Fruit fly (Drosophila melanogaster) whole organism, embryonic: ENCODE measurements around the gene CG5246.

Source experiments
- Bgb ChIP-seq: fragments of 200-800 bp; sonication (Bioruptor generic); IDR thresholded peaks from 2 replicates; pipeline ENCODE4 v1.3.6; 2022; ENCODE audit warnings: missing biosample characterization, missing genetic modification characterization; ENCODE audit not compliant: partially characterized antibody
- CG12071 ChIP-seq: fragments of 200-800 bp; sonication (Bioruptor generic); optimal IDR thresholded peaks from 3 replicates; lab custom pipeline; 2018; ENCODE audit warnings: missing biosample characterization, mild to moderate bottlenecking, missing genetic modification characterization
- CG12236 ChIP-seq: fragments of 200-800 bp; sonication (Bioruptor generic); optimal IDR thresholded peaks from 2 replicates; lab custom pipeline; 2016; ENCODE audit warnings: missing biosample characterization, missing genetic modification characterization
- CG13624 ChIP-seq: fragments of 200-800 bp; sonication (Bioruptor generic); optimal IDR thresholded peaks from 2 replicates; lab custom pipeline; 2016; ENCODE audit warnings: missing biosample characterization, missing genetic modification characterization
- CG14441 ChIP-seq: fragments of 200-800 bp; sonication (Bioruptor generic); IDR thresholded peaks from 2 replicates; pipeline ENCODE4 v1.3.6; 2022; ENCODE audit warnings: missing biosample characterization, missing genetic modification characterization
- CG15514 ChIP-seq: fragments of 200-800 bp; sonication (Bioruptor generic); optimal IDR thresholded peaks from 3 replicates; lab custom pipeline; 2017; ENCODE audit warnings: missing biosample characterization, missing genetic modification characterization, mild to moderate bottlenecking, moderate library complexity, missing genetic modification reagents
- CG18599 ChIP-seq: fragments of 200-800 bp; sonication (Bioruptor generic); optimal IDR thresholded peaks from 3 replicates; lab custom pipeline; 2017; ENCODE audit warnings: missing biosample characterization, missing genetic modification characterization, mild to moderate bottlenecking, moderate library complexity, missing genetic modification reagents
- CG2116 ChIP-seq: fragments of 200-800 bp; sonication (Bioruptor generic); optimal IDR thresholded peaks from 3 replicates; lab custom pipeline; 2018; ENCODE audit warnings: missing biosample characterization, mild to moderate bottlenecking, missing genetic modification characterization
- CG32772 ChIP-seq: fragments of 200-800 bp; sonication (Bioruptor generic); IDR thresholded peaks from 2 replicates; pipeline ENCODE4 v1.3.6; 2022; ENCODE audit warnings: missing biosample characterization, missing genetic modification characterization
- CG42726 ChIP-seq: fragments of 200-800 bp; sonication (Bioruptor generic); IDR thresholded peaks from 2 replicates; pipeline ENCODE4 v1.3.6; 2022; ENCODE audit warnings: missing biosample characterization, missing genetic modification characterization; ENCODE audit not compliant: partially characterized antibody
- CG4282 ChIP-seq: fragments of 200-800 bp; sonication (Bioruptor generic); optimal IDR thresholded peaks from 2 replicates; lab custom pipeline; 2016; ENCODE audit warnings: missing biosample characterization, missing genetic modification characterization
- CG6272 ChIP-seq: fragments of 200-800 bp; sonication (Bioruptor generic); IDR thresholded peaks from 2 replicates; pipeline ENCODE4 v1.3.6; 2022; ENCODE audit warnings: missing biosample characterization, missing genetic modification characterization
- CG6765 ChIP-seq: fragments of 200-800 bp; sonication (Bioruptor generic); optimal IDR thresholded peaks from 3 replicates; lab custom pipeline; 2017; ENCODE audit warnings: missing biosample characterization, mild to moderate bottlenecking, missing genetic modification characterization
- CG7745 ChIP-seq: fragments of 200-800 bp; sonication (Bioruptor generic); optimal IDR thresholded peaks from 2 replicates; lab custom pipeline; 2018; ENCODE audit warnings: missing biosample characterization, mild to moderate bottlenecking, missing genetic modification characterization, moderate library complexity
- D ChIP-seq, 2 experiments: fragments of 200-800 bp in 1 of 2; fragments of >200 bp in 1 of 2; sonication (Bioruptor generic) in 1 of 2; optimal IDR thresholded peaks; 2 replicates in 1 of 2; 3 replicates in 1 of 2; lab custom pipeline; 2017; ENCODE audit warnings: mild to moderate bottlenecking in 1 of 2, missing biosample characterization in 1 of 2, missing genetic modification characterization in 1 of 2, missing genetic modification reagents in 1 of 2
- Dip2 ChIP-seq: fragments of 200-800 bp; sonication (Bioruptor generic); IDR thresholded peaks from 2 replicates; pipeline ENCODE4 v1.3.6; 2022; ENCODE audit warnings: missing biosample characterization, missing genetic modification characterization
- Drgx ChIP-seq: fragments of 200-800 bp; sonication (Bioruptor generic); IDR thresholded peaks from 2 replicates; pipeline ENCODE4 v1.3.6; 2022; ENCODE audit warnings: missing biosample characterization, missing genetic modification characterization
- E2f1 ChIP-seq: fragments of 200-800 bp; sonication (Bioruptor generic); IDR thresholded peaks from 2 replicates; pipeline ENCODE4 v1.3.6; 2022; ENCODE audit warnings: missing biosample characterization, missing genetic modification characterization
- HLH3B ChIP-seq: fragments of 200-800 bp; sonication (Bioruptor generic); IDR thresholded peaks from 2 replicates; pipeline ENCODE4 v1.3.6; 2022; ENCODE audit warnings: missing biosample characterization, missing genetic modification characterization
- Hr3 ChIP-seq: fragments of 200-800 bp; sonication (Bioruptor generic); optimal IDR thresholded peaks from 3 replicates; lab custom pipeline; 2016; ENCODE audit warnings: missing biosample characterization, missing genetic modification characterization
- Lhr ChIP-seq: fragments of 200-800 bp; sonication (Bioruptor generic); optimal IDR thresholded peaks from 3 replicates; lab custom pipeline; 2017; ENCODE audit warnings: mild to moderate bottlenecking, missing biosample characterization, missing genetic modification reagents, missing genetic modification characterization
- Meics ChIP-seq: fragments of 200-800 bp; sonication (Bioruptor generic); optimal IDR thresholded peaks from 2 replicates; lab custom pipeline; 2017; ENCODE audit warnings: missing biosample characterization, mild to moderate bottlenecking, missing genetic modification characterization
- Mrtf ChIP-seq: fragments of 200-800 bp; sonication (Bioruptor generic); IDR thresholded peaks from 3 replicates; pipeline ENCODE4 v1.3.6; 2022; ENCODE audit warnings: missing biosample characterization, missing genetic modification characterization
- NC2α ChIP-seq: fragments of 200-800 bp; sonication (Bioruptor generic); optimal IDR thresholded peaks from 2 replicates; lab custom pipeline; 2016; ENCODE audit warnings: missing biosample characterization, missing genetic modification characterization
- Oaz ChIP-seq: fragments of 200-800 bp; sonication (Bioruptor generic); IDR thresholded peaks from 2 replicates; pipeline ENCODE4 v1.3.6; 2022; ENCODE audit warnings: missing biosample characterization, missing genetic modification characterization
- Ssrp ChIP-seq: fragments of 200-800 bp; sonication (Bioruptor generic); optimal IDR thresholded peaks from 2 replicates; lab custom pipeline; 2018; ENCODE audit warnings: missing biosample characterization, mild to moderate bottlenecking, missing genetic modification characterization, moderate library complexity
- TFAM ChIP-seq: fragments of 200-800 bp; sonication (Bioruptor generic); optimal IDR thresholded peaks from 2 replicates; lab custom pipeline; 2017; ENCODE audit warnings: missing biosample characterization, missing genetic modification characterization, inconsistent platforms
- Tbp ChIP-seq: fragments of >200 bp; optimal IDR thresholded peaks from 2 replicates; lab custom pipeline; 2018; ENCODE audit warnings: missing biosample characterization, missing genetic modification characterization
- amos ChIP-seq: fragments of 200-800 bp; sonication (Bioruptor generic); IDR thresholded peaks from 2 replicates; pipeline ENCODE4 v1.3.6; 2022; ENCODE audit warnings: missing biosample characterization, missing genetic modification characterization; ENCODE audit not compliant: partially characterized antibody
- aop ChIP-seq: fragments of 200-800 bp; sonication (Bioruptor generic); IDR thresholded peaks from 2 replicates; pipeline ENCODE4 v1.3.6; 2022; ENCODE audit warnings: missing biosample characterization, missing genetic modification characterization
- br ChIP-seq: fragments of >200 bp; optimal IDR thresholded peaks from 2 replicates; lab custom pipeline; 2017
- btn ChIP-seq: fragments of 200-800 bp; sonication (Bioruptor generic); optimal IDR thresholded peaks from 2 replicates; lab custom pipeline; 2016; ENCODE audit warnings: missing biosample characterization, missing genetic modification characterization
- cg ChIP-seq: fragments of 200-800 bp; sonication (Bioruptor generic); optimal IDR thresholded peaks from 3 replicates; lab custom pipeline; 2019; ENCODE audit warnings: missing biosample characterization, mild to moderate bottlenecking, missing genetic modification characterization, moderate library complexity
- cwo ChIP-seq: fragments of 200-800 bp; sonication (Bioruptor generic); optimal IDR thresholded peaks from 3 replicates; lab custom pipeline; 2017; ENCODE audit warnings: missing biosample characterization, missing genetic modification characterization, mild to moderate bottlenecking, moderate library complexity, missing genetic modification reagents
- disco-r ChIP-seq: fragments of 200-800 bp; sonication (Bioruptor generic); optimal IDR thresholded peaks from 2 replicates; lab custom pipeline; 2016; ENCODE audit warnings: missing biosample characterization, missing genetic modification characterization
- dmrt11E ChIP-seq: fragments of 200-800 bp; sonication (Bioruptor generic); optimal IDR thresholded peaks from 3 replicates; lab custom pipeline; 2018; ENCODE audit warnings: missing biosample characterization, mild to moderate bottlenecking, missing genetic modification characterization, moderate library complexity
- gcm2 ChIP-seq: fragments of 200-800 bp; sonication (Bioruptor generic); optimal IDR thresholded peaks from 2 replicates; lab custom pipeline; 2016; ENCODE audit warnings: missing biosample characterization, missing genetic modification characterization
- gem ChIP-seq: fragments of 200-800 bp; sonication (Bioruptor generic); optimal IDR thresholded peaks from 2 replicates; lab custom pipeline; 2019; ENCODE audit warnings: missing biosample characterization, mild to moderate bottlenecking, missing genetic modification characterization, moderate library complexity
- insv ChIP-seq, 2 experiments: fragments of 200-800 bp; sonication (Bioruptor generic); optimal IDR thresholded peaks; 3 replicates each; lab custom pipeline; 2016 to 2018; ENCODE audit warnings: missing biosample characterization in 2 of 2, missing genetic modification characterization in 2 of 2
- mam ChIP-seq: fragments of 200-800 bp; sonication (Bioruptor generic); optimal IDR thresholded peaks from 3 replicates; lab custom pipeline; 2016; ENCODE audit warnings: missing biosample characterization, missing genetic modification characterization
- otp ChIP-seq: fragments of 200-800 bp; sonication (Bioruptor generic); IDR thresholded peaks from 3 replicates; pipeline ENCODE4, ENCODE4 v1.3.6; 2022; ENCODE audit warnings: missing biosample characterization, missing genetic modification characterization
- row ChIP-seq: fragments of 200-800 bp; sonication (Bioruptor generic); IDR thresholded peaks from 3 replicates; pipeline ENCODE4 v1.3.6; 2022; ENCODE audit warnings: missing biosample characterization, missing genetic modification characterization
- sc ChIP-seq, 3 experiments: fragments of >200 bp in 2 of 3; fragments of 200-800 bp in 1 of 3; sonication (Bioruptor generic) in 1 of 3; optimal IDR thresholded peaks; 2 replicates in 2 of 3; 3 replicates in 1 of 3; lab custom pipeline; 2017; ENCODE audit warnings: mild to moderate bottlenecking in 1 of 3, missing biosample characterization in 1 of 3, missing genetic modification characterization in 1 of 3, missing genetic modification reagents in 1 of 3
- sr ChIP-seq: fragments of 200-800 bp; sonication (Bioruptor generic); IDR thresholded peaks from 3 replicates; pipeline ENCODE4 v1.3.6; 2022; ENCODE audit warnings: missing biosample characterization, missing genetic modification characterization
- tin ChIP-seq: fragments of 200-800 bp; sonication (Bioruptor generic); optimal IDR thresholded peaks from 3 replicates; lab custom pipeline; 2016; ENCODE audit warnings: missing biosample characterization, missing genetic modification characterization
- tio ChIP-seq: fragments of 200-800 bp; sonication (Bioruptor generic); optimal IDR thresholded peaks from 2 replicates; lab custom pipeline; 2017; ENCODE audit warnings: missing biosample characterization, missing genetic modification characterization, inconsistent platforms
- tll ChIP-seq, 2 experiments: fragments of 200-800 bp in 1 of 2; fragments of >200 bp in 1 of 2; sonication (Bioruptor generic) in 1 of 2; optimal IDR thresholded peaks; 2 replicates each; lab custom pipeline; 2017 to 2019; ENCODE audit warnings: missing biosample characterization in 2 of 2, missing genetic modification characterization in 2 of 2, mild to moderate bottlenecking in 1 of 2, moderate library complexity in 1 of 2
- trh ChIP-seq: fragments of 200-800 bp; sonication (Bioruptor generic); optimal IDR thresholded peaks from 2 replicates; lab custom pipeline; 2016; ENCODE audit warnings: missing biosample characterization, missing genetic modification characterization
- usp ChIP-seq: fragments of >200 bp; optimal IDR thresholded peaks from 2 replicates; lab custom pipeline; 2017; ENCODE audit warnings: missing biosample characterization, missing genetic modification characterization

The CG5246 gene

DNA sequence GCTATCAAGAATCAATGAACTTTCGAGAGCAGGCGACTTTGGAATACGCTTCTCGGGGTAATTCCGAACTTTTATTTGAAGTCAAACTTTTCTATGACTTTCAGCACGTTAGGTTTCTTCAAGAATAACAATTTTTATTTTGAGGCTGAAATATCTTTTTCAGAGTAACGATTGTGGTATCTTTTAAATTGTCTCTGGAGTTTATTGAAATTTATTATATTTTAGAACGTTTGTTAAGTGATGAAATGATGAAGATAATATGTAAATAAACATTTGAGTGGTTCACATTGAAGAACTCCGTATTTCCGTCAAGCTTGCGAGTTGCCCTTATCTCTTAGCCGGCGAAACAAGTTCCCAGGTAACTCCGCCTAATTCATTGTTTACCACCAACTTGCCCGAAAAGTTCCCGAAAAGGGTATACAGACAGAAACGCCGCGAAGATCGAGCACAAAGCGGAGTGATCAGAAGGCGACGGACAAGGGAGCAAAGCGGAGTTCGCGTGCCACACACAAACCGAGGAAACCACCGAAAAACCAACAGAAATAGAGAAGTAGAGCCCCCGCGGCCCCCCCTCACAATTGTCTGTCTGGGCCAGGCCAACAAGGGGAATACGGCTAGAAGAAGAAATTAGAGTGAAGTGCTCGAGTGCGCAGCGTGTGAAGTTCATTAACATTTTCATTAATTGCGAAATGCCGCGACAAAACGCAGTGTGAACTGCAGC, 18.1 kb upstream of the CG5246 start (continued):
- TF ChIP-seq Lhr (GFP tag; lab: Kevin White, UChicago) = no peak
- TF ChIP-seq E2f1 = no peak
- TF ChIP-seq Dip2 (GFP tag; lab: Robert Waterston, UW) = no peak
- no peak for TF ChIP-seq CG2116
- no peak for TF ChIP-seq aop
- TF ChIP-seq CG14441 (GFP tag; lab: Robert Waterston, UW) = no peak
- peak; percentile 53; the same call in 2 of the 3 replicates for TF ChIP-seq row (GFP tag; lab: Robert Waterston, UW)
- no peak for TF ChIP-seq CG18599 (GFP tag; lab: Kevin White, UChicago)
- TF ChIP-seq Tbp (GFP tag; lab: Kevin White, UChicago) = no peak
- no peak for TF ChIP-seq amos (GFP tag; lab: Robert Waterston, UW)
- TF ChIP-seq HLH3B (GFP tag; lab: Robert Waterston, UW) = no peak
- no peak for TF ChIP-seq br (lab: Kevin White, UChicago)
- no peak for TF ChIP-seq CG13624 (GFP tag; lab: Kevin White, UChicago)
- TF ChIP-seq gcm2 (GFP tag; lab: Kevin White, UChicago) = no peak
- no peak for TF ChIP-seq CG6272 (GFP tag; lab: Robert Waterston, UW)
- no peak for TF ChIP-seq tll (GFP tag; optimal IDR thresholded peaks at IDR 0.05; lab: Kevin White, UChicago)
- TF ChIP-seq CG7745 (tag; lab: Kevin White, UChicago) = no peak
- TF ChIP-seq CG32772 (GFP tag; lab: Robert Waterston, UW) = no peak
- no peak for TF ChIP-seq disco-r (GFP tag; lab: Kevin White, UChicago)
- peak; percentile 62 for TF ChIP-seq gem (tag; lab: Kevin White, UChicago)
- TF ChIP-seq Drgx (GFP tag; lab: Robert Waterston, UW) = no peak
- TF ChIP-seq CG4282 = no peak
- no peak for TF ChIP-seq CG42726 (GFP tag; lab: Robert Waterston, UW)
- no peak for TF ChIP-seq tin (GFP tag; lab: Kevin White, UChicago)
- no peak for TF ChIP-seq cg (GFP tag; lab: Kevin White, UChicago)
- no peak for TF ChIP-seq CG12071 (GFP tag; lab: Kevin White, UChicago)
- no peak for TF ChIP-seq CG15514 (GFP tag; lab: Kevin White, UChicago)
- peak; percentile 35 for TF ChIP-seq Ssrp (tag; lab: Kevin White, UChicago)
- TF ChIP-seq usp (GFP tag; lab: Kevin White, UChicago) = no peak
- peak; percentile 2 for TF ChIP-seq Meics (GFP tag; lab: Kevin White, UChicago)
- no peak for TF ChIP-seq TFAM (GFP tag; lab: Kevin White, UChicago)
- peak; percentile 5 for TF ChIP-seq mam (GFP tag; lab: Kevin White, UChicago)
- TF ChIP-seq Oaz = peak; percentile 34; the same call in 1 of the 2 replicates
- TF ChIP-seq tio (GFP tag; lab: Kevin White, UChicago) = peak; percentile 17
- TF ChIP-seq trh (GFP tag; lab: Kevin White, UChicago) = no peak
- no peak for TF ChIP-seq sr
- TF ChIP-seq D (optimal IDR thresholded peaks at IDR 0.05; lab: Kevin White, UChicago) = no peak
- peak; percentile 30 for TF ChIP-seq D (GFP tag; optimal IDR thresholded peaks at IDR 0.05; lab: Kevin White, UChicago)
- TF ChIP-seq btn = no peak
- no peak for TF ChIP-seq Hr3 (GFP tag; lab: Kevin White, UChicago)
- TF ChIP-seq NC2α (GFP tag; lab: Kevin White, UChicago) = no peak
- no peak for TF ChIP-seq cwo
- TF ChIP-seq insv (GFP tag; optimal IDR thresholded peaks at IDR 0.05; lab: Kevin White, UChicago) = no peak
- no peak for TF ChIP-seq Bgb (GFP tag; lab: Robert Waterston, UW)
- TF ChIP-seq CG12236 (GFP tag; lab: Kevin White, UChicago) = no peak
- TF ChIP-seq Mrtf (GFP tag; lab: Robert Waterston, UW) = no peak
- 0 out of 3 replicates have a peak, but pooled peaks have one; percentile 35 for TF ChIP-seq otp (GFP tag; lab: Robert Waterston, UW)
- TF ChIP-seq sc (optimal IDR thresholded peaks at IDR 0.05; lab: Kevin White, UChicago) = no peak
- peak; percentile 23 for TF ChIP-seq sc (GFP tag; optimal IDR thresholded peaks at IDR 0.05; lab: Kevin White, UChicago)
- TF ChIP-seq dmrt11E (tag; lab: Kevin White, UChicago) = peak; percentile 62
- no peak for TF ChIP-seq CG6765 (GFP tag; lab: Kevin White, UChicago)
